Fruit fly (Drosophila melanogaster) whole organism, prepupa: ENCODE measurements around the gene CG34323.
"Not testable (repeated sequence)": the region's sequence is repeated elsewhere in the genome, so short reads cannot be mapped to it uniquely, and the experiment has no call there.

Experiments
- CG10631 ChIP-seq: fragments of 200-800 bp; sonication (Bioruptor generic); optimal IDR thresholded peaks from 2 replicates; lab custom pipeline; 2016; ENCODE audit warnings: missing biosample characterization, missing genetic modification characterization
- CG10669 ChIP-seq: fragments of 200-800 bp; sonication (Bioruptor generic); optimal IDR thresholded peaks from 3 replicates; lab custom pipeline; 2018; ENCODE audit warnings: missing biosample characterization, mild to moderate bottlenecking, missing genetic modification characterization, moderate library complexity
- CG11294 ChIP-seq: fragments of 200-800 bp; sonication (Bioruptor generic); IDR thresholded peaks from 2 replicates; pipeline ENCODE4 v1.3.6; 2022; ENCODE audit warnings: missing biosample characterization, missing genetic modification characterization
- CG11762 ChIP-seq: fragments of 200-800 bp; sonication (Bioruptor generic); optimal IDR thresholded peaks from 3 replicates; lab custom pipeline; 2016; ENCODE audit warnings: missing biosample characterization, missing genetic modification characterization; ENCODE audit not compliant: insufficient read depth
- CG15336 ChIP-seq: fragments of 200-800 bp; sonication (Bioruptor generic); IDR thresholded peaks from 2 replicates; pipeline ENCODE4 v1.3.6; 2022; ENCODE audit warnings: missing biosample characterization, missing genetic modification characterization
- CG1621 ChIP-seq: fragments of 200-800 bp; sonication (Bioruptor generic); optimal IDR thresholded peaks from 3 replicates; lab custom pipeline; 2018; ENCODE audit warnings: missing biosample characterization, mild to moderate bottlenecking, missing genetic modification characterization
- CG3032 ChIP-seq: fragments of 200-800 bp; optimal IDR thresholded peaks from 2 replicates; lab custom pipeline; 2019; ENCODE audit warnings: missing biosample characterization, mild to moderate bottlenecking, missing genetic modification characterization, moderate library complexity
- CG31627 ChIP-seq: fragments of 200-800 bp; sonication (Bioruptor generic); optimal IDR thresholded peaks from 3 replicates; lab custom pipeline; 2016; ENCODE audit warnings: missing biosample characterization, missing genetic modification characterization
- CG32006 ChIP-seq: fragments of 200-800 bp; sonication (Bioruptor generic); optimal IDR thresholded peaks from 3 replicates; lab custom pipeline; 2017; ENCODE audit warnings: missing biosample characterization, mild to moderate bottlenecking, missing genetic modification characterization
- CG3919 ChIP-seq: fragments of 200-800 bp; sonication (Bioruptor generic); optimal IDR thresholded peaks from 3 replicates; lab custom pipeline; 2016; ENCODE audit warnings: missing biosample characterization, missing genetic modification characterization
- CG6792 ChIP-seq: fragments of 200-800 bp; sonication (Bioruptor generic); optimal IDR thresholded peaks from 3 replicates; lab custom pipeline; 2016; ENCODE audit warnings: missing biosample characterization, missing genetic modification characterization
- CG6854 ChIP-seq: fragments of 200-800 bp; sonication (Bioruptor generic); optimal IDR thresholded peaks from 2 replicates; lab custom pipeline; 2017; ENCODE audit warnings: missing biosample characterization, mild to moderate bottlenecking, missing genetic modification characterization
- CG7368 ChIP-seq: fragments of 200-800 bp; sonication (Bioruptor generic); optimal IDR thresholded peaks from 3 replicates; lab custom pipeline; 2016; ENCODE audit warnings: missing biosample characterization, missing genetic modification characterization
- CG8119 ChIP-seq: fragments of 200-800 bp; sonication (Bioruptor generic); IDR thresholded peaks from 3 replicates; pipeline ENCODE4 v1.3.6; 2022; ENCODE audit warnings: missing biosample characterization, missing genetic modification characterization
- CG8319 ChIP-seq: fragments of 200-800 bp; sonication (Bioruptor generic); optimal IDR thresholded peaks from 3 replicates; lab custom pipeline; 2016; ENCODE audit warnings: missing biosample characterization, missing genetic modification characterization
- Eip75B ChIP-seq: fragments of 200-800 bp; sonication (Bioruptor generic); optimal IDR thresholded peaks from 3 replicates; lab custom pipeline; 2016; ENCODE audit warnings: missing biosample characterization, missing genetic modification characterization
- Eip78C ChIP-seq: fragments of 200-800 bp; sonication (Bioruptor generic); peaks from one replicate; lab custom pipeline; 2016; ENCODE audit warnings: missing biosample characterization, missing genetic modification characterization
- Ets21C ChIP-seq: fragments of 200-800 bp; sonication (Bioruptor generic); optimal IDR thresholded peaks from 3 replicates; lab custom pipeline; 2016; ENCODE audit warnings: missing biosample characterization, missing genetic modification characterization
- Ets96B ChIP-seq: fragments of 200-800 bp; optimal IDR thresholded peaks from 2 replicates; lab custom pipeline; 2019; ENCODE audit warnings: missing biosample characterization, mild to moderate bottlenecking, missing genetic modification characterization, moderate library complexity
- Hr39 ChIP-seq: fragments of 200-800 bp; sonication (Bioruptor generic); optimal IDR thresholded peaks from 2 replicates; lab custom pipeline; 2016; ENCODE audit warnings: missing biosample characterization, missing genetic modification characterization
- Met ChIP-seq: fragments of 200-800 bp; sonication (Bioruptor generic); optimal IDR thresholded peaks from 3 replicates; lab custom pipeline; 2016; ENCODE audit warnings: missing biosample characterization, missing genetic modification characterization
- Smox ChIP-seq: fragments of 200-800 bp; sonication (Bioruptor generic); optimal IDR thresholded peaks from 3 replicates; lab custom pipeline; 2016; ENCODE audit warnings: missing biosample characterization, missing genetic modification characterization
- Sox14 ChIP-seq: fragments of 200-800 bp; sonication (Bioruptor generic); optimal IDR thresholded peaks from 3 replicates; lab custom pipeline; 2016; ENCODE audit warnings: missing biosample characterization, missing genetic modification characterization
- Sox15 ChIP-seq: fragments of 200-800 bp; sonication (Bioruptor generic); optimal IDR thresholded peaks from 3 replicates; lab custom pipeline; 2016; ENCODE audit warnings: missing biosample characterization, missing genetic modification characterization
- achi ChIP-seq: fragments of 200-800 bp; sonication (Bioruptor generic); optimal IDR thresholded peaks from 3 replicates; lab custom pipeline; 2016; ENCODE audit warnings: missing biosample characterization, missing genetic modification characterization
- acj6 ChIP-seq: fragments of 200-800 bp; sonication (Bioruptor generic); optimal IDR thresholded peaks from 3 replicates; lab custom pipeline; 2016; ENCODE audit warnings: missing biosample characterization, missing genetic modification characterization
- cyc ChIP-seq: fragments of 200-800 bp; sonication (Bioruptor generic); optimal IDR thresholded peaks from 3 replicates; lab custom pipeline; 2016; ENCODE audit warnings: missing biosample characterization, missing genetic modification characterization
- dac ChIP-seq: fragments of 200-800 bp; sonication (Bioruptor generic); optimal IDR thresholded peaks from 2 replicates; lab custom pipeline; 2017; ENCODE audit warnings: missing biosample characterization, mild to moderate bottlenecking, missing genetic modification characterization
- eg ChIP-seq: fragments of 200-800 bp; sonication (Bioruptor generic); IDR thresholded peaks from 3 replicates; pipeline ENCODE4 v1.3.6; 2022; ENCODE audit warnings: missing biosample characterization, missing genetic modification characterization
- fd59A ChIP-seq: fragments of 200-800 bp; sonication (Bioruptor generic); optimal IDR thresholded peaks from 2 replicates; lab custom pipeline; 2017; ENCODE audit warnings: missing biosample characterization, mild to moderate bottlenecking, missing genetic modification characterization, missing genetic modification reagents
- fd85E ChIP-seq: fragments of 200-800 bp; sonication (Bioruptor generic); optimal IDR thresholded peaks from 3 replicates; lab custom pipeline; 2016; ENCODE audit warnings: missing biosample characterization, missing genetic modification characterization
- pdm3 ChIP-seq: fragments of 200-800 bp; sonication (Bioruptor generic); optimal IDR thresholded peaks from 3 replicates; lab custom pipeline; 2016; ENCODE audit warnings: missing biosample characterization, missing genetic modification characterization
- spab ChIP-seq: fragments of 200-800 bp; sonication (Bioruptor generic); optimal IDR thresholded peaks from 2 replicates; lab custom pipeline; 2017; ENCODE audit warnings: missing biosample characterization, mild to moderate bottlenecking, missing genetic modification characterization, missing genetic modification reagents
- ss ChIP-seq, 2 experiments: fragments of 200-800 bp; sonication (Bioruptor generic); optimal IDR thresholded peaks; 2 replicates in 1 of 2; 3 replicates in 1 of 2; lab custom pipeline; 2017 to 2018; ENCODE audit warnings: mild to moderate bottlenecking in 2 of 2, missing biosample characterization in 2 of 2, missing genetic modification characterization in 2 of 2, moderate library complexity in 1 of 2
- svp ChIP-seq: fragments of 200-800 bp; sonication (Bioruptor generic); peaks from one replicate; lab custom pipeline; 2016; ENCODE audit warnings: missing biosample characterization, missing genetic modification characterization
- topi ChIP-seq: fragments of 200-800 bp; sonication (Bioruptor generic); optimal IDR thresholded peaks from 3 replicates; lab custom pipeline; 2016; ENCODE audit warnings: missing biosample characterization, missing genetic modification characterization

The CG34323 gene

DNA sequence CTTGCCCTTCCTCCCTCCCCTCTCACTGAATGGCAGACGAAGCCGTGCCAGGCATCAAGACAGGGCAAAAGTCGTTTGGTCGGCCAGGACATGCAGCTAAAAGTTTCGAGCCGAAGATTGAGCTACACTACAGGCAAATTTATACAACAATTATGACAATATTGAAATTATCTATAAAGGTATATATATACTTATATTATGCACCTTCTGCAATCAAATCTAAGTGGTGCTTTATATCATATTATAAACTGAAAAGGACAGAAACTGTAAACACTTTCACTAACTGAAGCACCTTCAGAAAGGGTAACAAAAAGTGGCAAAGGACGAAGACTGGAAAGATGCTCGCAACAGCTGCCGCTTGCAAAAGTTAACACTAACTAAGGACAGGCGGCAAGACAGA lies 6.0 kb downstream of the CG34323 start:
- TF ChIP-seq CG8119 (GFP tag; lab: Robert Waterston, UW) = 0 out of 3 replicates have a peak, but pooled peaks have one; percentile 27
- TF ChIP-seq svp (GFP tag; lab: Kevin White, UChicago) = peak; percentile 7
- TF ChIP-seq CG32006 (GFP tag; lab: Kevin White, UChicago) = peak; percentile 30
- peak; percentile 62 for TF ChIP-seq Eip78C (GFP tag; lab: Kevin White, UChicago)
- no peak for TF ChIP-seq CG7368
- TF ChIP-seq CG6792 (GFP tag; lab: Kevin White, UChicago) = peak; percentile 8
- no peak for TF ChIP-seq spab (GFP tag; lab: Kevin White, UChicago)
- peak; percentile 19 for TF ChIP-seq CG3032 (tag; lab: Kevin White, UChicago)
- peak; percentile 48 for TF ChIP-seq Ets96B (tag; lab: Kevin White, UChicago)
- TF ChIP-seq CG10631 (GFP tag; lab: Kevin White, UChicago) = peak; percentile 5
- peak in 1 of 2 experiments; percentile 24 for TF ChIP-seq ss (GFP tag; optimal IDR thresholded peaks at IDR 0.05; lab: Kevin White, UChicago)
- TF ChIP-seq CG10669 (GFP tag; lab: Kevin White, UChicago) = peak; percentile 22
- TF ChIP-seq achi = peak; percentile 13
- no peak for TF ChIP-seq Sox14 (GFP tag; lab: Kevin White, UChicago)
- TF ChIP-seq, all 60 proteins: peak for 11

DNA sequence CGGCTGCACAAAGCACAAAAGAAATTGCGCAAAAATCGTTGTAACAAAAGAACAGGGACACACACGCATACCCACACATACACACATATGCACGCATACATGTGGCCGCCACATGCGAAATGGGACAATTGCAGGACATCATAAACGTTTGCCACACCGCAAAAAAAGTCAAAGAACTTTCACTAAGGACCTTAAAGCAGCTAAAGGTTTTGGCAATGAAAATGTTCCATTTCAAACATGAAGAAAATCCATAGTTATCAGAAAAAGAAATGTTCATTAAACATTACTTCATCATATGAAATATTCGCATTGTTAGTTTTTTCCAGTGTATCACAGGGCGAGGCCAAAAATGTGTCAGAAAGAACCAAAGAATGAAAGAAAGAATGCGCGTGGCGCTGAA lies 12.0 kb downstream of the CG34323 start:
- TF ChIP-seq svp (GFP tag; lab: Kevin White, UChicago) = peak; percentile 60
- peak; percentile 10 for TF ChIP-seq cyc
- peak; percentile 2 for TF ChIP-seq topi
- no peak for TF ChIP-seq CG3032 (tag; lab: Kevin White, UChicago)
- peak; percentile 53 for TF ChIP-seq Eip78C (GFP tag; lab: Kevin White, UChicago)
- no peak for TF ChIP-seq Ets21C (GFP tag; lab: Kevin White, UChicago)
- peak; percentile 2 for TF ChIP-seq Met (GFP tag; lab: Kevin White, UChicago)

DNA sequence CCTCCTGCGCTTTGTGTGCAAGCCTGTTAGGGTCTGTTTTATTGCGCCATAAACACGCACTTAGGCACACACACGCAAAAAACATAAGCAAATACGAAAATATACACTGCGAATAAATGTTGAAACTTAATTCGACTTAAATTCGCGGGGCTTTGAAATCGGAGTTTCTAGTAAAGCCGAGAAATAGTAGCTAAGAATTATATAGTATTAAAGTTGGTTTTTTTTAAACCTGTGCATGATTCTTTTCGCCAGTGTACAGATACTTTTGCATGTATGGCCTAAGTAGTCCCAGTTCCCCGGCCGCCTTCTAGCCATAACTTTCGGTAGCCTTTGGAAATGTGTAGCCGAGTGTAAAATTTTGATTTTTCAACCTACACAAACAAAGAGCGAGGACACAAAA lies 14.2 kb downstream of the CG34323 start:
- TF ChIP-seq fd59A (GFP tag; lab: Kevin White, UChicago) (no peak), Eip78C (GFP tag; lab: Kevin White, UChicago) (peak; percentile 40), Hr39 (GFP tag; lab: Kevin White, UChicago) (peak; percentile 2), CG3919 (no peak), svp (GFP tag; lab: Kevin White, UChicago) (no peak), Smox (no peak)

DNA sequence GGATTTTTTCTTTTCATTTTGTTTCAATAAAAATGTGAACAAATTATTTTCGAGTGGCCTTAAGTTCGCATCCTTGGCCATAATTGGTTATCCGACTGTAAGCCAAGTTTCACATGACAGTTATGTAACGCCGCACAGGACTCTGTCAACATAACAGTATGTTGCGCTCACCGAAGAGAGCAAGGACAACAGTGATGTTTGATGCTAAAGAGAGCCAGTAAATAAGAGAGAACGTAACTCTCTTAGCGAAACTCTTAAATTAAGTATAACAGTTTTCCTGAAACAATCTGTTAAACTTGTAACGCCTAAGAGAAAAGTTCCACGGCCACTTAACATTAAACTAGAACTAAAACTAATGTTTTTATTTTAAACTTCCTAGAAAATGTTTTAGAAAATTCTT lies 15.5 kb downstream of the CG34323 start:
- TF ChIP-seq CG1621 (no peak), Met (GFP tag; lab: Kevin White, UChicago) (no peak), CG6854 (GFP tag; lab: Kevin White, UChicago) (no peak), CG11294 (no peak), ss (GFP tag; optimal IDR thresholded peaks at IDR 0.05; lab: Kevin White, UChicago) (no peak), CG8119 (GFP tag; lab: Robert Waterston, UW) (no peak), CG8319 (no peak), Eip78C (GFP tag; lab: Kevin White, UChicago) (no peak), Ets21C (GFP tag; lab: Kevin White, UChicago) (no peak), Ets96B (tag; lab: Kevin White, UChicago) (no peak), dac (no peak), CG6792 (GFP tag; lab: Kevin White, UChicago) (no peak), fd85E (GFP tag; lab: Kevin White, UChicago) (no peak), acj6 (GFP tag; lab: Kevin White, UChicago) (no peak), achi (no peak), CG15336 (GFP tag; lab: Robert Waterston, UW) (no peak), CG31627 (GFP tag; lab: Kevin White, UChicago) (no peak), CG11762 (GFP tag; lab: Kevin White, UChicago) (no peak), Eip75B (GFP tag; lab: Kevin White, UChicago) (no peak)

DNA sequence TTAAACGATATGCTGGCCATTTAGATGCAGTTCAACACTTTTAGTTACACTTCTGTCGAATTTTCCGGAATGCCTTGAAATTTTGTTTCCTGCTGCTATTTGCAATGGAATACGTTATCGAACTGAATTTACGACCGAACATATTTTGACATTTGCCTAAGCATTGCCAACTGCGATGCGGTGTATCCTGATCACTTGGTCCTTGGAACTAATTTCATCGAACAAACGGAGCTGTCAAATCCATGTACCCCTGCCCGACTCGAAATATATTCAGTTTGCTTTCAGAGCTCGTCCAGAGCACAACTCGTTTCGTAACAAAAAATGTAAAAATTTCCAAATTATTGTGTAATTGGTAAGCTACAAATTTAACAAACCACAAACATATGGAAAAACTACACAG lies 16.7 kb downstream of the CG34323 start, which contains the start of gene CG15734:
Gene CG15734, minus strand, starts transcription at position 101 of the 400 bp plus-strand sequence.
- not testable (repeated sequence) for TF ChIP-seq pdm3, eg, Sox15
